Fruit fly (Drosophila melanogaster): ENCODE measurements around the gene Abca3.

DNA sequence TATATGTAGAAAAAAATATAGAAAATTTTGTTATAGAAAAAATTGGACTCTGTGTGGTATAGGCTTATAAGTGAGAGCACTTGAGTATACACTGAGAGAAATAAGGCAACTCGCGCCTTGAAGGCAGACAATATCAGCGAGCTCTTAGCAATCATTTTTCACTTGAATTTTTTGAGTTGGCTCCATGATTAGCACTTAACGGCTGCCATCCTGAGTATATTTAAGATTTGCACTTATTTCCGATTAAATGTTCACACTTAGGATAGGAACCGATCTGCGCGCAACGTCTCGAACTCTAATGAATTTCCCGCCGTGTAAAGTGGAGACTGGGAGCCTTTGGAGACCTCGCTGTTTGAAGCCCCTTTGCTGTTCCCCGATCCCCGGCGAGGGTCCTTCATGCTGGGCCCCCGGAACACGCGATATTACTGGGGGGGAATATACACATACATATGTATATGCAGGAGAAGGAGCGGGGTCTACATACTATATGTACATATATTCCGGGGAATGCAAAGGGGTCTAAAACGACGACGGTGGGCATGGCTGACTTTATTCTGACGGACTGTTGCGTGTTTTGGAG, 27.1 kb downstream of the Abca3 start:
- TF ChIP-seq rn (GFP tag; IDR thresholded peaks at IDR 0.05) (no peak), CG13204 (GFP tag; optimal IDR thresholded peaks at IDR 0.05) (no peak), CG10348 (GFP tag; IDR thresholded peaks at IDR 0.05) (no peak), Snoo (tag; optimal IDR thresholded peaks at IDR 0.05) (no peak)
